Worm (Caenorhabditis elegans) whole organism, L3 larva: ENCODE results near the gene pqn-92.

ENCODE experiments used
- R02D3.7 ChIP-seq: fragments of 150-350 bp; optimal IDR thresholded peaks from 2 replicates; lab custom pipeline; 2014; ENCODE audit warnings: missing biosample characterization, missing genetic modification characterization
- ama-1 ChIP-seq: fragments of 150-350 bp; optimal IDR thresholded peaks from 2 replicates; lab custom pipeline; 2018
- fkh-10 ChIP-seq: sonication (generic microtip); optimal IDR thresholded peaks from 2 replicates; lab custom pipeline; 2017; ENCODE audit warnings: missing biosample characterization, missing genetic modification reagents, missing genetic modification characterization
- fos-1 ChIP-seq: fragments of 150-350 bp; optimal IDR thresholded peaks from 2 replicates; lab custom pipeline; 2014; ENCODE audit warnings: missing biosample characterization, missing genetic modification characterization
- lin-39 ChIP-seq: fragments of 150-350 bp; optimal IDR thresholded peaks from 2 replicates; lab custom pipeline; 2018; ENCODE audit warnings: missing biosample characterization, missing genetic modification reagents, missing genetic modification characterization
- nhr-11 ChIP-seq: fragments of 150-350 bp; optimal IDR thresholded peaks from 2 replicates; lab custom pipeline; 2014; ENCODE audit warnings: missing biosample characterization, missing genetic modification characterization
- nhr-237 ChIP-seq: fragments of 150-350 bp; optimal IDR thresholded peaks from 2 replicates; lab custom pipeline; 2014; ENCODE audit warnings: missing biosample characterization, missing genetic modification characterization
- nhr-28 ChIP-seq: fragments of 150-350 bp; optimal IDR thresholded peaks from 2 replicates; lab custom pipeline; 2014; ENCODE audit warnings: missing biosample characterization, missing genetic modification characterization
- pqm-1 ChIP-seq: fragments of 150-350 bp; optimal IDR thresholded peaks from 2 replicates; lab custom pipeline; 2017; ENCODE audit warnings: missing biosample characterization, missing genetic modification characterization, inconsistent platforms
- sea-2 ChIP-seq: fragments of 150-350 bp; sonication (generic microtip); optimal IDR thresholded peaks from 4 replicates; lab custom pipeline; 2014; ENCODE audit warnings: missing biosample characterization, missing genetic modification reagents, missing genetic modification characterization
- tbx-2 ChIP-seq: sonication (generic microtip); optimal IDR thresholded peaks from 2 replicates; lab custom pipeline; 2016; ENCODE audit warnings: mild to moderate bottlenecking, missing genetic modification characterization, missing compliant biosample characterization
- unc-62 ChIP-seq: fragments of 150-350 bp; sonication (generic microtip); optimal IDR thresholded peaks from 4 replicates; lab custom pipeline; 2014; ENCODE audit warnings: missing biosample characterization, missing genetic modification reagents, missing genetic modification characterization
- zag-1 ChIP-seq: fragments of 150-350 bp; optimal IDR thresholded peaks from 2 replicates; lab custom pipeline; 2014; ENCODE audit warnings: missing biosample characterization, missing genetic modification characterization
- ztf-11 ChIP-seq: fragments of 150-350 bp; optimal IDR thresholded peaks from 2 replicates; lab custom pipeline; 2014; ENCODE audit warnings: missing biosample characterization, missing genetic modification characterization

DNA sequence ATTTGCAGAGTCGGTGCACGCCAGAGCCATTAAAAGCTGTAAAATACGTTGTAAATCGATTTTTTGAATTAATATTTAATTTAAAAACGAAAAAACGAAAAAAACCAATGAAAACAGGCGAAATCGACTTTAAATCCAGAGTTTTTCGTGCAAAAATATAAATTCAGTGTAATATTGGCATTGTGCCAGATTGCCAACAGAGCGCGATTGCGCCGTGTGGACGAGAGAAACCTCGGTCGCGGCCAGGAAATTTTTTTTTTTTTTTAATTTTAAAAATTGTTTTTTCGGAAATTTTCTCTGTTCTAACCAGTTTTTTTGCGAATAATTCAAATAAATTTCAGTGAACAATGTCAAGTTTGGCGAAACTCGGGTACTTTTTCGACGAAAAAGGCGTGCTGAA is 43.7 kb downstream of the pqn-92 start, which contains the start of the genes pph-4.1 and Y75B8A.31:
- no peak for TF ChIP-seq zag-1 (tag; lab: Kevin White, UChicago)
- TF ChIP-seq nhr-28 (tag; lab: Kevin White, UChicago) = no peak
- TF ChIP-seq sea-2 = no peak
- TF ChIP-seq pqm-1 = peak; percentile 45
- TF ChIP-seq lin-39 (tag; lab: Kevin White, UChicago) = peak; percentile 13
- no peak for TF ChIP-seq ztf-11 (tag; lab: Kevin White, UChicago)
- no peak for TF ChIP-seq ama-1 (lab: Kevin White, UChicago)
- TF ChIP-seq fos-1 = no peak
- TF ChIP-seq fkh-10 (GFP tag; lab: Kevin White, UChicago) = no peak
- no peak for TF ChIP-seq nhr-11 (tag; lab: Kevin White, UChicago)
- peak; percentile 58 for TF ChIP-seq R02D3.7 (tag; lab: Kevin White, UChicago)
- TF ChIP-seq nhr-237 (tag; lab: Kevin White, UChicago) = no peak
- TF ChIP-seq unc-62 (GFP tag; lab: Kevin White, UChicago) = no peak
- peak; percentile 4 for TF ChIP-seq tbx-2 (tag; lab: Kevin White, UChicago)
